Worm (Caenorhabditis elegans) whole organism, young adult: ENCODE results near the gene cdh-3.

ENCODE experiments used
- C06A6.2 ChIP-seq: fragments of 200-800 bp; sonication (Bioruptor generic); conservative IDR thresholded peaks from 2 replicates; pipeline ENCODE4 v1.3.6; 2022; ENCODE audit warnings: missing genetic modification characterization, missing compliant biosample characterization
- F49E8.2 ChIP-seq: sonication (generic microtip); optimal IDR thresholded peaks from 3 replicates; lab custom pipeline; 2017; ENCODE audit warnings: missing genetic modification characterization, mild to moderate bottlenecking, missing compliant biosample characterization, antibody characterized with exemption, moderate library complexity; ENCODE audit not compliant: insufficient read depth
- snpc-4 ChIP-seq, 5 experiments: fragments of 150-350 bp in 1 of 5; sonication (generic microtip) in 4 of 5; optimal IDR thresholded peaks; 2 replicates each; lab custom pipeline; 2014 to 2018; ENCODE audit warnings: missing genetic modification characterization in 5 of 5, missing biosample characterization in 3 of 5, antibody characterized with exemption in 2 of 5, mild to moderate bottlenecking in 2 of 5, missing compliant biosample characterization in 2 of 5, missing genotype in 2 of 5, moderate library complexity in 2 of 5, missing genetic modification reagents in 1 of 5
- ztf-22 ChIP-seq: fragments of 200-800 bp; sonication (Bioruptor generic); optimal IDR thresholded peaks from 2 replicates; lab custom pipeline; 2018; ENCODE audit warnings: mild to moderate bottlenecking, missing genetic modification characterization, moderate library complexity, missing compliant biosample characterization

ce11 chrIII:7710066-7710465 is 44.2 kb downstream of the cdh-3 start:
- no peak for TF ChIP-seq ztf-22
- TF ChIP-seq snpc-4 (GFP tag; optimal IDR thresholded peaks at IDR 0.05; lab: Kevin White, UChicago): no peak
- TF ChIP-seq snpc-4 (tag; optimal IDR thresholded peaks at IDR 0.05; lab: Kevin White, UChicago): peak in 3 of 4 experiments; percentile 35 to 52 (median 40)
- no peak for TF ChIP-seq F49E8.2 (tag; lab: Kevin White, UChicago)
- no peak for TF ChIP-seq C06A6.2 (GFP tag; lab: Robert Waterston, UW)
